Fruit fly (Drosophila melanogaster) S2 (cell line): ENCODE data around the gene Cap-D3.

ENCODE experiments used
- CG8478 ChIP-seq: fragments of >200 bp; optimal IDR thresholded peaks from 2 replicates; lab custom pipeline; 2018
- CTCF ChIP-seq, 2 experiments: fragments of >200 bp; optimal IDR thresholded peaks; 2 replicates each; lab custom pipeline; 2018

Gene Cap-D3

dm6 chr2L:5502868-5503267, 22.8 kb upstream of the Cap-D3 start:
- no peak for TF ChIP-seq CG8478 (lab: Kevin White, UChicago)
- TF ChIP-seq CTCF (optimal IDR thresholded peaks at IDR 0.05; lab: Kevin White, UChicago): no peak

- no peak for TF ChIP-seq CG8478 (lab: Kevin White, UChicago)
- TF ChIP-seq CTCF (optimal IDR thresholded peaks at IDR 0.05; lab: Kevin White, UChicago): no peak
These were observed 20.6 kb upstream of the Cap-D3 start for dm6 chr2L:5505130-5505529.

DNA sequence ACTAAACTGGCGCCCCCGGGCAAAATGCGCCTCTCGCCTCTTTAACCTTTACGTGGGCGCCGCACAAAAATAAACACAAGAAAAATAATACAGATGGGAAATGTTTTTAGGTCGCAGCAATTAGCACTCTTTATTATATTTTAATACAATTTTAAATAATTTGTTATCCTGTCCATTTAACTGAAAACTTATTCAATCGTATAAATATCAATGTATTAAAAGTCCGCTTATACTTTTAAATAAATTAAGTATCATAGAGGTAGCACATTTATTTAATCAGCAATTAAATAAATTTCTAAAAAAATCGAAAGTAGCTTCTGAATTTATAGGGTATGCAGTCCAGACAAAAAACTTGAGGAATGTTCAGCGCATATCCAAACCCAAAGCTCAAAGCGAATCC, 18.6 kb upstream of the Cap-D3 start:
- no peak for TF ChIP-seq CTCF (optimal IDR thresholded peaks at IDR 0.05; lab: Kevin White, UChicago)
- no peak for TF ChIP-seq CG8478 (lab: Kevin White, UChicago)

dm6 chr2L:5507823-5508438, 17.8 kb upstream of the Cap-D3 start:
- TF ChIP-seq CG8478 (lab: Kevin White, UChicago) (no peak), CTCF (optimal IDR thresholded peaks at IDR 0.05; lab: Kevin White, UChicago) (no peak)

- TF ChIP-seq CTCF (optimal IDR thresholded peaks at IDR 0.05; lab: Kevin White, UChicago): no peak
- no peak for TF ChIP-seq CG8478 (lab: Kevin White, UChicago)
These were observed 10.8 kb upstream of the Cap-D3 start for dm6 chr2L:5514946-5515345.

- TF ChIP-seq CG8478 (lab: Kevin White, UChicago): no peak
These were observed 8.3 kb upstream of the Cap-D3 start, which contains the start of gene CG14020 for dm6 chr2L:5517393-5517792. CG14020 (plus strand) TSS chr2L:5517737.

DNA sequence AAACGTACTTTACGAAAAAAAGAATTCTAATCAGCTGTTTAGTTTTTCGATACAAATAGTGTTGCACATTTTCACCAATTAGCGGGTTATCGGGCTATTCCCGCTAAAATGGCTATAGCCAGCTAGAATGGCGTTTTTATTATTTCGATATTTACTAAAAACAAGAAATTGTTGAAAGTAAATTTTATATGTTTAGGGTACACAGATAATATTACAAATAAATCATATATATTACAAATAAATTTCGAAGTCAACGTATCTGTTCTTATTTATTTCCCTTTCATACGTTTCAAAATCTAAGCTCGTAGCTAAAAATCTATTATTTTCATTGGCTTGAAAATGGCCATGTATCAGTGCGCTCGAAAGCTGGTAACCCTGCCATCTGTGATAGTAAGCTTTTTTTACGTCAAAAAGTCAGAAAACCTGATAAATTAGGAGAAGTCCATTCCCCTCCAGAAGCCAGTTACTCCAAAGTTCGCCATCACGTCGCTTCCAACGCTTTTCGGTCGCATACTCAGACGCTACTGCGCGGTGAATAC, 5.8 kb upstream of the Cap-D3 start, which contains the start of the genes CG7382 and cl:
CG7382 (minus strand) TSS at position 51 of the 539 bp plus-strand sequence.
cl (plus strand) TSS at position 290 of the 539 bp plus-strand sequence.
- TF ChIP-seq CG8478 (lab: Kevin White, UChicago): no peak
- no peak for TF ChIP-seq CTCF (optimal IDR thresholded peaks at IDR 0.05; lab: Kevin White, UChicago)

DNA sequence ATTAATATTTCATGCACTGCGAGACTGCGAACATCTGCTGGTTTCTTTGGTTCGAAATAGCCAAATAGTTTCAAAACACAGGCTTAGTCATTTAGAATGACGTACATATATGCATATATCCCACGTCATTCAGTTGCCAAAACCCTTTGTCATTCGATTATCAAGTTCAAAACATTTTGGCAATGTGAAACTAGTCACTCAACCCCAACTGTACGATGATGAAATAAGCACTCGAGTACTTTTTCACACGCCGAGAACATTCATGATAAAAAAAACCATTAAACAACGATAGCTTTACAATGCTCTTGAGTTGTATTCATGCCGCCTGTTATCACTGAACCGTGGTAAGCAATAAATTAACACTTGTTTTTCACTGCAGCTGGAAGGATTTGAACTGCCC, 4.9 kb upstream of the Cap-D3 start:
- no peak for TF ChIP-seq CTCF (optimal IDR thresholded peaks at IDR 0.05; lab: Kevin White, UChicago)
- no peak for TF ChIP-seq CG8478 (lab: Kevin White, UChicago)

dm6 chr2L:5523848-5524473, 1.7 kb upstream of the Cap-D3 start, which contains the start of the genes Vps52 and Elp4:
Vps52 (minus strand) TSS chr2L:5523898.
Elp4 (plus strand) TSS chr2L:5524139.
- TF ChIP-seq CG8478 (lab: Kevin White, UChicago) (no peak), CTCF (optimal IDR thresholded peaks at IDR 0.05; lab: Kevin White, UChicago) (no peak)

dm6 chr2L:5526738-5527137, 1.0 kb downstream of the Cap-D3 start, which contains the start of gene Cox11:
Cox11 (plus strand) TSS chr2L:5526957.
- TF ChIP-seq CG8478 (lab: Kevin White, UChicago) (no peak), CTCF (optimal IDR thresholded peaks at IDR 0.05; lab: Kevin White, UChicago) (no peak)

- TF ChIP-seq CG8478 (lab: Kevin White, UChicago): no peak
- TF ChIP-seq CTCF (optimal IDR thresholded peaks at IDR 0.05; lab: Kevin White, UChicago): peak in 1 of 2 experiments; percentile 11
These were observed 2.2 kb downstream of the Cap-D3 start, which contains the start of gene CG31915 for dm6 chr2L:5527861-5528260. CG31915 (plus strand) TSS chr2L:5528123.

DNA sequence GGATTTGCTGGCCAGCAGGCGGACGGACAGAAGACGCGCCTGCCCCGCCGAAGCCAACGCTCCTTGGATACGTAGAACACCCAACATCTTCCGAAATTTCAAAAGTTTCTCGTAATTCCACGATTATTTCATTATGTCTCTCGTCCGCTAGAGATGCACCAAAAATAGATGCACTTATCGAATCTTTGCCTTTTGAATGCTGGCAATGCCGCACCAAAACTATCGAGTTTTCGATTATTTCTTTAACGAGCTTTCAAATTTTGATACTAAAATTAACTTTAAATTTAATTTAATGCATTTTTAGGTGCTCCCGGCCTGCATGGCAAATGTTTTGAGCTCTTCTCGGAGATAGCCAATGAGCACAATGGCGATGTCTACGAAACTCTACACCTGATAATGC, 6.4 kb downstream of the Cap-D3 start, which contains the start of gene Coq6:
Coq6 (minus strand) TSS at position 163 of the 400 bp plus-strand sequence.
- no peak for TF ChIP-seq CTCF (optimal IDR thresholded peaks at IDR 0.05; lab: Kevin White, UChicago)

- TF ChIP-seq CG8478 (lab: Kevin White, UChicago) (no peak), CTCF (optimal IDR thresholded peaks at IDR 0.05; lab: Kevin White, UChicago) (no peak)
These were observed 11.0 kb downstream of the Cap-D3 start, which contains the start of gene tomb for dm6 chr2L:5536658-5537057. tomb (minus strand) TSS chr2L:5536758.

- no peak for TF ChIP-seq CG8478 (lab: Kevin White, UChicago)
- TF ChIP-seq CTCF (optimal IDR thresholded peaks at IDR 0.05; lab: Kevin White, UChicago): no peak
These were observed 11.4 kb downstream of the Cap-D3 start for dm6 chr2L:5537063-5537462.

dm6 chr2L:5539034-5539433, 13.3 kb downstream of the Cap-D3 start, which contains the start of gene CG14015:
CG14015 (minus strand) TSS chr2L:5539196.
- TF ChIP-seq CG8478 (lab: Kevin White, UChicago) (no peak), CTCF (optimal IDR thresholded peaks at IDR 0.05; lab: Kevin White, UChicago) (no peak)
